Fruit fly (Drosophila melanogaster) whole organism, embryonic: ENCODE measurements around the gene CG14111.

ENCODE experiments used
- CG10274 ChIP-seq: fragments of 200-800 bp; sonication (Bioruptor generic); optimal IDR thresholded peaks from 3 replicates; lab custom pipeline; 2017; ENCODE audit warnings: missing biosample characterization, mild to moderate bottlenecking, missing genetic modification characterization
- CG12155 ChIP-seq: fragments of 200-800 bp; sonication (Bioruptor generic); optimal IDR thresholded peaks from 3 replicates; lab custom pipeline; 2016; ENCODE audit warnings: missing biosample characterization, missing genetic modification characterization
- CG17612 ChIP-seq: fragments of 200-800 bp; sonication (Bioruptor generic); IDR thresholded peaks from 2 replicates; pipeline ENCODE4 v1.3.6; 2022; ENCODE audit warnings: missing biosample characterization, missing genetic modification characterization
- CG4854 ChIP-seq: fragments of 200-800 bp; sonication (Bioruptor generic); optimal IDR thresholded peaks from 2 replicates; lab custom pipeline; 2016; ENCODE audit warnings: missing biosample characterization, missing genetic modification characterization, inconsistent platforms
- CG7271 ChIP-seq: fragments of 200-800 bp; sonication (Bioruptor generic); optimal IDR thresholded peaks from 2 replicates; lab custom pipeline; 2018; ENCODE audit warnings: missing biosample characterization, mild to moderate bottlenecking, missing genetic modification characterization, moderate library complexity
- CG8765 ChIP-seq: fragments of 200-800 bp; sonication (Bioruptor generic); IDR thresholded peaks from 2 replicates; pipeline ENCODE4 v1.3.6; 2022; ENCODE audit warnings: missing biosample characterization, missing genetic modification characterization
- Dref ChIP-seq: fragments of 200-800 bp; sonication (Bioruptor generic); IDR thresholded peaks from 2 replicates; pipeline ENCODE4 v1.3.6; 2022; ENCODE audit warnings: missing biosample characterization, missing genetic modification characterization
- br ChIP-seq: fragments of >200 bp; optimal IDR thresholded peaks from 2 replicates; lab custom pipeline; 2017
- chinmo ChIP-seq: fragments of 200-800 bp; sonication (Bioruptor generic); IDR thresholded peaks from 4 replicates; pipeline ENCODE4 v1.3.6; 2022; ENCODE audit warnings: missing biosample characterization, missing genetic modification characterization; ENCODE audit not compliant: partially characterized antibody
- fd3F ChIP-seq: fragments of 200-800 bp; sonication (Bioruptor generic); optimal IDR thresholded peaks from 2 replicates; lab custom pipeline; 2018; ENCODE audit warnings: missing biosample characterization, mild to moderate bottlenecking, missing genetic modification characterization, moderate library complexity
- hth ChIP-seq: fragments of >200 bp; optimal IDR thresholded peaks from 2 replicates; lab custom pipeline; 2017; ENCODE audit warnings: inconsistent platforms
- maf-S ChIP-seq: fragments of 200-800 bp; sonication (Bioruptor generic); optimal IDR thresholded peaks from 2 replicates; lab custom pipeline; 2016; ENCODE audit warnings: missing biosample characterization, missing genetic modification characterization
- phol ChIP-seq: fragments of 200-800 bp; sonication (Bioruptor generic); optimal IDR thresholded peaks from 3 replicates; lab custom pipeline; 2018; ENCODE audit warnings: missing biosample characterization, mild to moderate bottlenecking, missing genetic modification characterization, moderate library complexity
- tll ChIP-seq, 2 experiments: fragments of 200-800 bp in 1 of 2; fragments of >200 bp in 1 of 2; sonication (Bioruptor generic) in 1 of 2; optimal IDR thresholded peaks; 2 replicates each; lab custom pipeline; 2017 to 2019; ENCODE audit warnings: missing biosample characterization in 2 of 2, missing genetic modification characterization in 2 of 2, mild to moderate bottlenecking in 1 of 2, moderate library complexity in 1 of 2

dm6 chr3L:13400872-13401418 is 23.2 kb downstream of the CG14111 start, which contains the start of gene sens:
- TF ChIP-seq chinmo (GFP tag; lab: Robert Waterston, UW) (no peak), Dref (GFP tag; lab: Robert Waterston, UW) (no peak), CG10274 (GFP tag; lab: Kevin White, UChicago) (no peak), CG8765 (GFP tag; lab: Robert Waterston, UW) (no peak), maf-S (GFP tag; lab: Kevin White, UChicago) (no peak), phol (no peak), CG4854 (GFP tag; lab: Kevin White, UChicago) (no peak), tll (GFP tag; optimal IDR thresholded peaks at IDR 0.05; lab: Kevin White, UChicago) (no peak), CG17612 (GFP tag; lab: Robert Waterston, UW) (no peak), CG7271 (no peak), br (lab: Kevin White, UChicago) (no peak), fd3F (no peak), CG12155 (GFP tag; lab: Kevin White, UChicago) (no peak), hth (no peak)
